Worm (Caenorhabditis elegans): ENCODE results near the gene srw-42.

DNA sequence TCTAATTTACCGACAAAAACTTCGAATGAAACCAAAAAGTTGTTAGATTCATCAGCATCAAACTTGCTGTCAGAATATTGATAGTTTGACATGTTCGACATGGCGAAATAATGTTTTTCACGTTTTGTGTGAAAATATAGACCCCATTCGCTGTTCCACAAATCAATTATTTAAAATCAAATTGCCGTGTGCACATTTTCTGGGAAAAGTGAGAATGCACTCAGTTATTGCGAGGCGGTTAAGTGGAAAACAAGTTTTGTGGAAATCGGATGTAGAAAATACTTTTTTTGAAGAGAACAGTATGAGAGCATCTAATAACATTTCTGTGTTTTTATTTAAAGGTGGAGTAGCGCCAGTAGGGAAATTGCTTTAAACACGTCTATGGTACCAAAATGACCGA is at the start of gene srw-42:
- no peak for TF ChIP-seq ceh-82 (tag; optimal IDR thresholded peaks at IDR 0.05)
- TF ChIP-seq hmg-11 (tag; optimal IDR thresholded peaks at IDR 0.05) = no peak
- no peak for TF ChIP-seq lin-39 (tag; optimal IDR thresholded peaks at IDR 0.05)
- no peak for TF ChIP-seq zag-1 (tag; optimal IDR thresholded peaks at IDR 0.05)
- no peak for TF ChIP-seq unc-62 (GFP tag; optimal IDR thresholded peaks at IDR 0.05)
- no peak for TF ChIP-seq nfya-1 (tag; optimal IDR thresholded peaks at IDR 0.05; ENCODE audit: insufficient read depth)
- TF ChIP-seq jun-1 (tag; optimal IDR thresholded peaks at IDR 0.05) = no peak
- TF ChIP-seq skn-1 (tag; optimal IDR thresholded peaks at IDR 0.05) = no peak
